Worm (Caenorhabditis elegans): ENCODE results near the gene mboa-1.
A peak's percentile ranks its signal among the peaks of the same experiment; 100 is the strongest.

mboa-1 gene

DNA sequence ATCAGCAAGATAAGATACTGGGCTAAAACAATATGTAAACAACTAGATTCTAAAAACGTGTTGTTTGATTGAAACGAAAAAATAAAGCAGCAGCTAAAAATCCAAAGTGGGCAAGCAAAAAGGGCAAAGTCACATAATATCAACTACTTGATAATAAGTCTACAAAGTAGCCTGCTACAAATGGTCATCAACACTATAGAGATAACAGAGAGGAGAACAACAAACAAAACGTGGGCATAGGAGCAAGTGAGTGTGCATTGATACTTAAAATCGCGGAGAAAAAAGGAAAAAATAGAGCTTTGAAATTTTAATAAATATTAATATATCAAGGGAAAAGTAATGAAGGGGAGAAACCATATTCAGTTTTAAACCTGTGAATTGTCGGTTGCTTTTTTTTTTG lies 11.2 kb downstream of the mboa-1 start (continued):
- TF ChIP-seq nhr-11 (tag; optimal IDR thresholded peaks at IDR 0.05) (no peak), ceh-82 (tag; optimal IDR thresholded peaks at IDR 0.05) (no peak), fos-1 (tag; optimal IDR thresholded peaks at IDR 0.05) (no peak), lin-38 (GFP tag; IDR thresholded peaks at IDR 0.05) (no peak), ZK337.2 (GFP tag; IDR thresholded peaks at IDR 0.05) (no peak), hmg-1.1 (GFP tag; IDR thresholded peaks at IDR 0.05) (no peak), madf-9 (GFP tag; conservative IDR thresholded peaks at IDR 0.05) (no peak), ceh-62 (tag; optimal IDR thresholded peaks at IDR 0.05) (no peak), php-3 (GFP tag; IDR thresholded peaks at IDR 0.05) (no peak), zip-11 (GFP tag; IDR thresholded peaks at IDR 0.05) (no peak), gei-8 (GFP tag; optimal IDR thresholded peaks at IDR 0.05) (no peak), F44E2.7 (GFP tag; IDR thresholded peaks at IDR 0.05) (no peak), lin-29 (GFP tag; IDR thresholded peaks at IDR 0.05) (no peak), zfp-3 (GFP tag; conservative IDR thresholded peaks at IDR 0.05) (no peak), zfp-2 (tag; optimal IDR thresholded peaks at IDR 0.05) (no peak), pqm-1 (tag; optimal IDR thresholded peaks at IDR 0.05) (peak; percentile 21), Y105C5A.15 (GFP tag; IDR thresholded peaks at IDR 0.05) (no peak), daf-16 (GFP tag; optimal IDR thresholded peaks at IDR 0.05) (no peak), daf-16 (tag; optimal IDR thresholded peaks at IDR 0.05) (peak; percentile 93), jun-1 (tag; optimal IDR thresholded peaks at IDR 0.05) (no peak), mep-1 (tag; optimal IDR thresholded peaks at IDR 0.05) (no peak), ctbp-1 (GFP tag; IDR thresholded peaks at IDR 0.05) (no peak), tra-1 (GFP tag; IDR thresholded peaks at IDR 0.05) (no peak), F37D6.2 (tag; optimal IDR thresholded peaks at IDR 0.05) (no peak), attf-4 (tag; optimal IDR thresholded peaks at IDR 0.05) (no peak), aha-1 (tag) (no peak)

DNA sequence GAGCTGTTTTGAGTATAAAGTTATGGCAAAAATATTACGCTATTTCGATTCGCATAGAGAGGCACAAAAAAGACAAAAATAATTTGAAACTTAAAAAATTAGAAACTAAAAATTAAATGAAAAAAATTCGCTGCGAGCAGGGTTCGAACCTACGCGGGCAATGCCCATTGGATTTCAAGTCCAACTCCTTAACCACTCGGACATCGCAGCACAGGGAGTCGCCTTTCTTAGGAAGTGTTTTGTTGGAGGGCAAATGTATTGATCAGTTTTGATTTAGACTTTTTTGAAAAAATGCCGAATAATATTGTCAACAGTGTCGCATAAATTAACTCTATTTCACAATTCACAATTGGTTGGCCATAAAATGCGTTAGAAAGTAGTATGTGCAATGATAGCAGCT lies 11.9 kb downstream of the mboa-1 start:
- TF ChIP-seq nhr-41 (GFP tag; IDR thresholded peaks at IDR 0.05): peak; percentile 44; the same call in 1 of the 2 replicates
- no peak for TF ChIP-seq daf-16 (GFP tag; optimal IDR thresholded peaks at IDR 0.05)
- peak; percentile 56 for TF ChIP-seq daf-16 (tag; optimal IDR thresholded peaks at IDR 0.05)
- TF ChIP-seq dpl-1 (GFP tag; optimal IDR thresholded peaks at IDR 0.05): no peak
- TF ChIP-seq dve-1 (tag; optimal IDR thresholded peaks at IDR 0.05; ENCODE audit: insufficient read depth): peak; percentile 29
- 0 out of 2 replicates have a peak, but pooled peaks have one; percentile 48 for TF ChIP-seq php-3 (GFP tag; IDR thresholded peaks at IDR 0.05)
- no peak for TF ChIP-seq T20F7.1 (GFP tag; optimal IDR thresholded peaks at IDR 0.05)
- no peak for TF ChIP-seq mxl-3 (GFP tag; optimal IDR thresholded peaks at IDR 0.05)
- TF ChIP-seq daf-8 (GFP tag; IDR thresholded peaks at IDR 0.05): no peak
- TF ChIP-seq dmd-6 (GFP tag; IDR thresholded peaks at IDR 0.05): peak; percentile 41; the same call in 1 of the 2 replicates
- peak; percentile 37; the same call in 1 of the 2 replicates for TF ChIP-seq tra-1 (GFP tag; IDR thresholded peaks at IDR 0.05)
- TF ChIP-seq snpc-1.2 (GFP tag; IDR thresholded peaks at IDR 0.05): 0 out of 2 replicates have a peak, but pooled peaks have one; percentile 54

DNA sequence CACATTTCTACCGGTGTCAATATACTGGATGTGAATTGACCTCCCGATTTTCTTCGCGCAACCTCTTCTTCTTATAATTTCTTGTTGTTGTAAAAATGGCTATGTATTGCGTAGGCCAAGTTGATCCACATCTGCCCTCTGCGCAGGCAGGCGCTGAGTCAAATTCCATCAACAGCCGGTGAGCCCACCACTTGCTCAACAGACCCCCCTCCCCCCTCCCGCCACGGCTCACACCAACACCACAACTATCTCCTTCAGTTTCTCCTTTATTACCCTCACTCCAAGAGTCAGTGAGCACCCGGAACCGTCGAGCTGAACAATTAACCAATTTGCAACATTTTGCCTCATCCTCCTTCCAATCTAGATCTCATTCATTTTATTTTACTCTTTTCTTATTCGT lies 13.7 kb downstream of the mboa-1 start:
- TF ChIP-seq nhr-77 (tag; optimal IDR thresholded peaks at IDR 0.05) (no peak), unc-62 (GFP tag; optimal IDR thresholded peaks at IDR 0.05 in 1 of 2) (peak in 1 of 2 experiments; percentile 48), unc-62 (tag; optimal IDR thresholded peaks at IDR 0.05) (no peak), set-16 (GFP tag; IDR thresholded peaks at IDR 0.05) (peak; percentile 63), ceh-20 (GFP tag; IDR thresholded peaks at IDR 0.05) (no peak), lin-29 (GFP tag; IDR thresholded peaks at IDR 0.05) (no peak), madf-5 (GFP tag; IDR thresholded peaks at IDR 0.05) (no peak)
